Worm (Caenorhabditis elegans) whole organism, L4 larva: ENCODE data around the gene Y58A7A.3.

Experiments
- F37D6.2 ChIP-seq: sonication (generic microtip); optimal IDR thresholded peaks from 2 replicates; lab custom pipeline; 2016; ENCODE audit warnings: mild to moderate bottlenecking, missing genetic modification characterization, missing compliant biosample characterization
- T20F7.1 ChIP-seq: fragments of 200-800 bp; sonication (Bioruptor generic); optimal IDR thresholded peaks from 2 replicates; lab custom pipeline; 2018; ENCODE audit warnings: mild to moderate bottlenecking, missing genetic modification characterization, missing compliant biosample characterization
- Y105C5A.15 ChIP-seq: fragments of 200-800 bp; sonication (Bioruptor generic); IDR thresholded peaks from 2 replicates; pipeline ENCODE4 v1.3.6; 2022; ENCODE audit warnings: missing genetic modification characterization, missing compliant biosample characterization
- Y48G9A.11 ChIP-seq: fragments of 200-800 bp; sonication (Bioruptor generic); IDR thresholded peaks from 2 replicates; pipeline ENCODE4 v1.3.6; 2022; ENCODE audit warnings: missing genetic modification reagents, missing genetic modification characterization, missing compliant biosample characterization
- Y5F2A.4 ChIP-seq: fragments of 200-800 bp; sonication (Bioruptor generic); optimal IDR thresholded peaks from 2 replicates; lab custom pipeline; 2018; ENCODE audit warnings: mild to moderate bottlenecking, missing genetic modification characterization, missing compliant biosample characterization
- arid-1 ChIP-seq: fragments of 200-800 bp; sonication (Bioruptor generic); conservative IDR thresholded peaks from 2 replicates; pipeline ENCODE4 v1.3.6; 2022; ENCODE audit warnings: missing genetic modification reagents, missing genetic modification characterization, missing compliant biosample characterization
- ceh-28 ChIP-seq: fragments of 150-350 bp; optimal IDR thresholded peaks from 2 replicates; lab custom pipeline; 2014; ENCODE audit warnings: missing biosample characterization, missing genetic modification reagents, missing genetic modification characterization
- ceh-82 ChIP-seq: sonication (generic microtip); optimal IDR thresholded peaks from 2 replicates; lab custom pipeline; 2017; ENCODE audit warnings: missing biosample characterization, missing genetic modification characterization
- ces-1 ChIP-seq: fragments of 150-350 bp; sonication (generic microtip); optimal IDR thresholded peaks from 4 replicates; lab custom pipeline; 2014; ENCODE audit warnings: missing biosample characterization, missing genetic modification reagents, missing genetic modification characterization
- cey-2 ChIP-seq: sonication (generic microtip); optimal IDR thresholded peaks from 3 replicates; lab custom pipeline; 2017; ENCODE audit warnings: missing genetic modification characterization, mild to moderate bottlenecking, missing compliant biosample characterization, antibody characterized with exemption, borderline replicate concordance; ENCODE audit not compliant: insufficient read depth
- ctbp-1 ChIP-seq: fragments of 200-800 bp; sonication (Bioruptor generic); IDR thresholded peaks from 2 replicates; pipeline ENCODE4 v1.3.6; 2022; ENCODE audit warnings: missing genetic modification reagents, missing genetic modification characterization, missing compliant biosample characterization
- daf-16 ChIP-seq, 3 experiments: sonication (generic microtip); optimal IDR thresholded peaks; 2 replicates each; lab custom pipeline; 2016 to 2017; ENCODE audit warnings: missing genetic modification characterization in 3 of 3, missing genetic modification reagents in 3 of 3, mild to moderate bottlenecking in 2 of 3, missing compliant biosample characterization in 2 of 3, missing biosample characterization in 1 of 3, moderate library complexity in 1 of 3
- daf-8 ChIP-seq: fragments of 200-800 bp; sonication (Bioruptor generic); IDR thresholded peaks from 2 replicates; pipeline ENCODE4 v1.3.6; 2022; ENCODE audit warnings: missing genetic modification characterization, missing compliant biosample characterization
- dmd-6 ChIP-seq: fragments of 200-800 bp; sonication (Bioruptor generic); IDR thresholded peaks from 2 replicates; pipeline ENCODE4 v1.3.6; 2022; ENCODE audit warnings: missing genetic modification reagents, missing genetic modification characterization, missing compliant biosample characterization
- dmd-9 ChIP-seq: fragments of 200-800 bp; sonication (Bioruptor generic); IDR thresholded peaks from 2 replicates; pipeline ENCODE4 v1.3.6; 2022; ENCODE audit warnings: missing genetic modification reagents, missing genetic modification characterization, missing compliant biosample characterization
- fkh-10 ChIP-seq: fragments of 150-350 bp; optimal IDR thresholded peaks from 2 replicates; lab custom pipeline; 2014; ENCODE audit warnings: missing biosample characterization, missing genetic modification reagents, missing genetic modification characterization
- hif-1 ChIP-seq, 2 experiments: sonication (generic microtip); optimal IDR thresholded peaks; 2 replicates each; lab custom pipeline; 2016 to 2017; ENCODE audit warnings: missing compliant biosample characterization in 2 of 2, missing genetic modification characterization in 2 of 2, missing genetic modification reagents in 2 of 2, missing genotype in 2 of 2, mild to moderate bottlenecking in 1 of 2
- lin-1 ChIP-seq: fragments of 200-800 bp; sonication (Bioruptor generic); IDR thresholded peaks from 2 replicates; pipeline ENCODE4 v1.3.6; 2022; ENCODE audit warnings: missing genetic modification reagents, missing genetic modification characterization, missing compliant biosample characterization
- lin-13 ChIP-seq: fragments of 150-350 bp; optimal IDR thresholded peaks from 2 replicates; lab custom pipeline; 2014; ENCODE audit warnings: missing biosample characterization, missing genetic modification reagents, missing genetic modification characterization
- lin-38 ChIP-seq: fragments of 200-800 bp; sonication (Bioruptor generic); IDR thresholded peaks from 2 replicates; pipeline ENCODE4 v1.3.6; 2022; ENCODE audit warnings: missing genetic modification reagents, missing genetic modification characterization, missing compliant biosample characterization
- lin-39 ChIP-seq: fragments of 150-350 bp; optimal IDR thresholded peaks from 2 replicates; lab custom pipeline; 2014; ENCODE audit warnings: missing biosample characterization, missing genetic modification reagents, missing genetic modification characterization
- lsy-2 ChIP-seq, 2 experiments: fragments of 150-350 bp in 1 of 2; sonication (generic microtip) in 1 of 2; optimal IDR thresholded peaks; 2 replicates each; lab custom pipeline; 2014 to 2017; ENCODE audit warnings: missing biosample characterization in 2 of 2, missing genetic modification characterization in 2 of 2
- mep-1 ChIP-seq: fragments of 150-350 bp; sonication (generic microtip); optimal IDR thresholded peaks from 3 replicates; lab custom pipeline; 2014; ENCODE audit warnings: missing biosample characterization, missing genetic modification characterization
- nhr-111 ChIP-seq: fragments of 200-800 bp; sonication (Bioruptor generic); optimal IDR thresholded peaks from 2 replicates; lab custom pipeline; 2018; ENCODE audit warnings: mild to moderate bottlenecking, missing genetic modification characterization, missing compliant biosample characterization
- nhr-28 ChIP-seq: fragments of 150-350 bp; optimal IDR thresholded peaks from 2 replicates; lab custom pipeline; 2014; ENCODE audit warnings: missing biosample characterization, missing genetic modification characterization
- nhr-6 ChIP-seq: fragments of 150-350 bp; optimal IDR thresholded peaks from 2 replicates; lab custom pipeline; 2014; ENCODE audit warnings: missing biosample characterization, missing genetic modification characterization
- nhr-77 ChIP-seq: fragments of 150-350 bp; optimal IDR thresholded peaks from 2 replicates; lab custom pipeline; 2014; ENCODE audit warnings: missing biosample characterization, missing genetic modification characterization
- pha-4 ChIP-seq, 2 experiments: fragments of 150-350 bp in 1 of 2; fragments of 200-800 bp in 1 of 2; sonication (Bioruptor generic) in 1 of 2; IDR thresholded peaks in 1 of 2; optimal IDR thresholded peaks in 1 of 2; 2 replicates each; pipeline versions ENCODE4 v1.3.6 to Lab custom; 2014 to 2022; ENCODE audit warnings: missing genetic modification characterization in 2 of 2, missing genetic modification reagents in 2 of 2, missing biosample characterization in 1 of 2, missing compliant biosample characterization in 1 of 2
- php-3 ChIP-seq: fragments of 200-800 bp; sonication (Bioruptor generic); IDR thresholded peaks from 2 replicates; pipeline ENCODE4 v1.3.6; 2022; ENCODE audit warnings: missing genetic modification reagents, missing genetic modification characterization, missing compliant biosample characterization
- pqm-1 ChIP-seq: sonication (generic microtip); optimal IDR thresholded peaks from 2 replicates; lab custom pipeline; 2017; ENCODE audit warnings: missing biosample characterization, missing genetic modification characterization
- saeg-2 ChIP-seq: fragments of 200-800 bp; sonication (Bioruptor generic); IDR thresholded peaks from 2 replicates; pipeline ENCODE4 v1.3.6; 2022; ENCODE audit warnings: missing genetic modification reagents, missing genetic modification characterization, missing compliant biosample characterization
- sdz-12 ChIP-seq: fragments of 200-800 bp; sonication (Bioruptor generic); optimal IDR thresholded peaks from 2 replicates; lab custom pipeline; 2018; ENCODE audit warnings: mild to moderate bottlenecking, missing genetic modification characterization, missing compliant biosample characterization
- snpc-1.2 ChIP-seq: fragments of 200-800 bp; sonication (Bioruptor generic); IDR thresholded peaks from 2 replicates; pipeline ENCODE4 v1.3.6; 2022; ENCODE audit warnings: missing genetic modification reagents, missing genetic modification characterization, missing compliant biosample characterization
- snpc-4 ChIP-seq: fragments of 150-350 bp; optimal IDR thresholded peaks from 2 replicates; lab custom pipeline; 2014; ENCODE audit warnings: missing biosample characterization, missing genetic modification characterization
- spr-3 ChIP-seq: fragments of 200-800 bp; sonication (Bioruptor generic); optimal IDR thresholded peaks from 2 replicates; lab custom pipeline; 2018; ENCODE audit warnings: mild to moderate bottlenecking, missing genetic modification characterization, missing compliant biosample characterization
- tag-97 ChIP-seq: fragments of 200-800 bp; sonication (Bioruptor generic); IDR thresholded peaks from 2 replicates; pipeline ENCODE4 v1.3.6; 2022; ENCODE audit warnings: missing genetic modification characterization, missing compliant biosample characterization
- tra-1 ChIP-seq: fragments of 200-800 bp; sonication (Bioruptor generic); IDR thresholded peaks from 2 replicates; pipeline ENCODE4 v1.3.6; 2022; ENCODE audit warnings: missing genetic modification reagents, missing genetic modification characterization, missing compliant biosample characterization
- unc-62 ChIP-seq, 3 experiments: fragments of 150-350 bp in 1 of 3; sonication (generic microtip); optimal IDR thresholded peaks in 2 of 3; peaks in 1 of 3; 1 replicate in 1 of 3; 2 replicates in 2 of 3; lab custom pipeline; 2014 to 2017; ENCODE audit warnings: missing biosample characterization in 3 of 3, missing genetic modification characterization in 3 of 3, missing genetic modification reagents in 3 of 3, missing genotype in 1 of 3
- vab-7 ChIP-seq: fragments of 200-800 bp; sonication (Bioruptor generic); IDR thresholded peaks from 2 replicates; pipeline ENCODE4 v1.3.6; 2022; ENCODE audit warnings: missing genetic modification reagents, missing genetic modification characterization, missing compliant biosample characterization
- zip-2 ChIP-seq: fragments of 150-350 bp; optimal IDR thresholded peaks from 2 replicates; lab custom pipeline; 2014; ENCODE audit warnings: missing biosample characterization, missing genetic modification characterization
- ztf-11 ChIP-seq: fragments of 150-350 bp; optimal IDR thresholded peaks from 2 replicates; lab custom pipeline; 2014; ENCODE audit warnings: missing biosample characterization, missing genetic modification characterization

Y58A7A.3 gene

ce11 chrV:5090386-5090785 is 9.7 kb upstream of the Y58A7A.3 start:
- TF ChIP-seq lin-39 (tag; lab: Kevin White, UChicago) (no peak), nhr-77 (tag; lab: Kevin White, UChicago) (no peak), ctbp-1 (GFP tag; lab: Robert Waterston, UW) (no peak), Y105C5A.15 (GFP tag; lab: Robert Waterston, UW) (no peak), ceh-82 (tag; lab: Kevin White, UChicago) (no peak), php-3 (GFP tag; lab: Robert Waterston, UW) (no peak), nhr-111 (GFP tag; lab: Kevin White, UChicago) (no peak), arid-1 (GFP tag; lab: Robert Waterston, UW) (no peak), tra-1 (no peak), F37D6.2 (tag; lab: Kevin White, UChicago) (no peak), vab-7 (GFP tag; lab: Robert Waterston, UW) (no peak)
- TF ChIP-seq, all 104 proteins: peak for 0

- TF ChIP-seq lin-1 (GFP tag; lab: Robert Waterston, UW) (no peak), cey-2 (tag; lab: Kevin White, UChicago) (no peak), fkh-10 (GFP tag; lab: Kevin White, UChicago) (no peak), lsy-2 (tag; optimal IDR thresholded peaks at IDR 0.05; lab: Kevin White, UChicago) (peak in 1 of 2 experiments; percentile 11), unc-62 (GFP tag; optimal IDR thresholded peaks at IDR 0.05 in 1 of 2; lab: Kevin White, UChicago) (peak in 1 of 2 experiments; percentile 68), unc-62 (tag; optimal IDR thresholded peaks at IDR 0.05; lab: Kevin White, UChicago) (no peak), dmd-6 (GFP tag; lab: Robert Waterston, UW) (no peak)
Observed at ce11 chrV:5089497-5090134, 8.9 kb upstream of the Y58A7A.3 start, which contains the start of gene glb-32. Gene glb-32 (minus strand): TSS chrV:5089547.

- TF ChIP-seq Y48G9A.11 (GFP tag; lab: Robert Waterston, UW) (no peak), snpc-4 (tag; lab: Kevin White, UChicago) (no peak), dmd-6 (GFP tag; lab: Robert Waterston, UW) (0 out of 2 replicates have a peak, but pooled peaks have one; percentile 11), daf-8 (GFP tag; lab: Robert Waterston, UW) (no peak), ctbp-1 (GFP tag; lab: Robert Waterston, UW) (0 out of 2 replicates have a peak, but pooled peaks have one; percentile 34), ceh-28 (tag; lab: Kevin White, UChicago) (no peak), lin-38 (GFP tag; lab: Robert Waterston, UW) (no peak), dmd-9 (GFP tag; lab: Robert Waterston, UW) (no peak), lin-39 (tag; lab: Kevin White, UChicago) (no peak), ces-1 (GFP tag; lab: Kevin White, UChicago) (peak; percentile 54)
Observed at ce11 chrV:5088311-5088710, 7.6 kb upstream of the Y58A7A.3 start.

- TF ChIP-seq mep-1 (tag; lab: Kevin White, UChicago) (peak; percentile 35), lin-13 (GFP tag; lab: Kevin White, UChicago) (no peak), lsy-2 (tag; optimal IDR thresholded peaks at IDR 0.05; lab: Kevin White, UChicago) (peak in 1 of 2 experiments; percentile 59), hif-1 (tag; optimal IDR thresholded peaks at IDR 0.05; lab: Kevin White, UChicago) (peak in 1 of 2 experiments; percentile 39), spr-3 (GFP tag; lab: Kevin White, UChicago) (no peak), zip-2 (tag; lab: Kevin White, UChicago) (peak; percentile 98), nhr-28 (peak; percentile 64), pha-4 (GFP tag; IDR thresholded peaks at IDR 0.05; lab: Robert Waterston, UW) (no peak), pha-4 (tag; optimal IDR thresholded peaks at IDR 0.05; lab: Kevin White, UChicago) (peak; percentile 19), Y5F2A.4 (GFP tag; lab: Kevin White, UChicago) (no peak), pqm-1 (peak; percentile 6), sdz-12 (no peak), ztf-11 (no peak), saeg-2 (GFP tag; lab: Robert Waterston, UW) (no peak), dmd-6 (GFP tag; lab: Robert Waterston, UW) (peak; percentile 57; the same call in 1 of the 2 replicates), Y105C5A.15 (GFP tag; lab: Robert Waterston, UW) (no peak), Y48G9A.11 (GFP tag; lab: Robert Waterston, UW) (no peak), daf-16 (GFP tag; optimal IDR thresholded peaks at IDR 0.05; lab: Kevin White, UChicago) (peak in 1 of 2 experiments; percentile 54), daf-16 (tag; optimal IDR thresholded peaks at IDR 0.05; lab: Kevin White, UChicago) (no peak), snpc-1.2 (GFP tag; lab: Robert Waterston, UW) (no peak), tag-97 (GFP tag; lab: Robert Waterston, UW) (no peak), ces-1 (GFP tag; lab: Kevin White, UChicago) (no peak), T20F7.1 (GFP tag; lab: Kevin White, UChicago) (peak; percentile 49), nhr-6 (tag; lab: Kevin White, UChicago) (peak; percentile 60)
Observed at ce11 chrV:5086919-5087404, 6.3 kb upstream of the Y58A7A.3 start, which contains the start of gene Y58A7A.5. Gene Y58A7A.5 (minus strand): TSS chrV:5086969.
